Worm (Caenorhabditis elegans) whole organism, L4 larva: Measurements from ENCODE around the gene cutl-23.

Experiments
- F37D6.2 ChIP-seq: sonication (generic microtip); optimal IDR thresholded peaks from 2 replicates; lab custom pipeline; 2016; ENCODE audit warnings: mild to moderate bottlenecking, missing genetic modification characterization, missing compliant biosample characterization
- F49E8.2 ChIP-seq: sonication (generic microtip); optimal IDR thresholded peaks from 2 replicates; lab custom pipeline; 2016; ENCODE audit warnings: missing compliant biosample characterization, mild to moderate bottlenecking, missing genetic modification characterization, borderline replicate concordance
- T26A8.4 ChIP-seq: fragments of 200-800 bp; sonication (Bioruptor generic); IDR thresholded peaks from 2 replicates; pipeline ENCODE4 v1.3.6; 2022; ENCODE audit warnings: missing genetic modification characterization, missing compliant biosample characterization
- ZK337.2 ChIP-seq: fragments of 200-800 bp; sonication (Bioruptor generic); IDR thresholded peaks from 2 replicates; pipeline ENCODE4 v1.3.6; 2022; ENCODE audit warnings: missing genetic modification reagents, missing genetic modification characterization, missing compliant biosample characterization
- arid-1 ChIP-seq: fragments of 200-800 bp; sonication (Bioruptor generic); conservative IDR thresholded peaks from 2 replicates; pipeline ENCODE4 v1.3.6; 2022; ENCODE audit warnings: missing genetic modification reagents, missing genetic modification characterization, missing compliant biosample characterization
- ceh-20 ChIP-seq: fragments of 200-800 bp; sonication (Bioruptor generic); IDR thresholded peaks from 2 replicates; pipeline ENCODE4 v1.3.6; 2022; ENCODE audit warnings: missing genetic modification reagents, missing genetic modification characterization, missing compliant biosample characterization
- ceh-32 ChIP-seq: sonication (generic microtip); optimal IDR thresholded peaks from 2 replicates; lab custom pipeline; 2016; ENCODE audit warnings: mild to moderate bottlenecking, missing genetic modification characterization, missing compliant biosample characterization; ENCODE audit not compliant: poor library complexity
- ceh-82 ChIP-seq: sonication (generic microtip); optimal IDR thresholded peaks from 2 replicates; lab custom pipeline; 2017; ENCODE audit warnings: missing biosample characterization, missing genetic modification characterization
- daf-16 ChIP-seq, 3 experiments: sonication (generic microtip); optimal IDR thresholded peaks; 2 replicates each; lab custom pipeline; 2016 to 2017; ENCODE audit warnings: missing genetic modification characterization in 3 of 3, missing genetic modification reagents in 3 of 3, mild to moderate bottlenecking in 2 of 3, missing compliant biosample characterization in 2 of 3, missing biosample characterization in 1 of 3, moderate library complexity in 1 of 3
- dmd-6 ChIP-seq: fragments of 200-800 bp; sonication (Bioruptor generic); IDR thresholded peaks from 2 replicates; pipeline ENCODE4 v1.3.6; 2022; ENCODE audit warnings: missing genetic modification reagents, missing genetic modification characterization, missing compliant biosample characterization
- dmd-9 ChIP-seq: fragments of 200-800 bp; sonication (Bioruptor generic); IDR thresholded peaks from 2 replicates; pipeline ENCODE4 v1.3.6; 2022; ENCODE audit warnings: missing genetic modification reagents, missing genetic modification characterization, missing compliant biosample characterization
- dve-1 ChIP-seq: sonication (generic microtip); optimal IDR thresholded peaks from 2 replicates; lab custom pipeline; 2017; ENCODE audit warnings: antibody characterized with exemption, mild to moderate bottlenecking, missing genetic modification characterization, missing compliant biosample characterization; ENCODE audit not compliant: insufficient read depth
- egl-43 ChIP-seq: fragments of 200-800 bp; sonication (Bioruptor generic); IDR thresholded peaks from 2 replicates; pipeline ENCODE4 v1.3.6; 2022; ENCODE audit warnings: missing genetic modification reagents, missing genetic modification characterization, missing compliant biosample characterization
- fos-1 ChIP-seq: fragments of 150-350 bp; optimal IDR thresholded peaks from 2 replicates; lab custom pipeline; 2014; ENCODE audit warnings: missing biosample characterization, missing genetic modification characterization
- hlh-30 ChIP-seq: sonication (generic microtip); optimal IDR thresholded peaks from 2 replicates; lab custom pipeline; 2017; ENCODE audit warnings: antibody characterized with exemption, mild to moderate bottlenecking, missing genetic modification characterization, missing compliant biosample characterization; ENCODE audit not compliant: insufficient read depth
- lim-7 ChIP-seq: fragments of 200-800 bp; sonication (Bioruptor generic); IDR thresholded peaks from 2 replicates; pipeline ENCODE4 v1.3.6; 2022; ENCODE audit warnings: missing genetic modification characterization, missing compliant biosample characterization
- lin-1 ChIP-seq: fragments of 200-800 bp; sonication (Bioruptor generic); IDR thresholded peaks from 2 replicates; pipeline ENCODE4 v1.3.6; 2022; ENCODE audit warnings: missing genetic modification reagents, missing genetic modification characterization, missing compliant biosample characterization
- lin-29 ChIP-seq: fragments of 200-800 bp; sonication (Bioruptor generic); IDR thresholded peaks from 2 replicates; pipeline ENCODE4 v1.3.6; 2022; ENCODE audit warnings: missing genetic modification reagents, missing genetic modification characterization, missing compliant biosample characterization
- lir-3 ChIP-seq: sonication (generic microtip); optimal IDR thresholded peaks from 2 replicates; lab custom pipeline; 2016; ENCODE audit warnings: mild to moderate bottlenecking, missing genetic modification characterization, missing compliant biosample characterization
- lsy-2 ChIP-seq, 2 experiments: fragments of 150-350 bp in 1 of 2; sonication (generic microtip) in 1 of 2; optimal IDR thresholded peaks; 2 replicates each; lab custom pipeline; 2014 to 2017; ENCODE audit warnings: missing biosample characterization in 2 of 2, missing genetic modification characterization in 2 of 2
- madf-5 ChIP-seq, 2 experiments: fragments of 200-800 bp; sonication (Bioruptor generic); IDR thresholded peaks; 2 replicates each; pipeline ENCODE4 v1.3.6; 2022; ENCODE audit warnings: missing compliant biosample characterization in 2 of 2, missing genetic modification characterization in 2 of 2
- mep-1 ChIP-seq: fragments of 150-350 bp; sonication (generic microtip); optimal IDR thresholded peaks from 3 replicates; lab custom pipeline; 2014; ENCODE audit warnings: missing biosample characterization, missing genetic modification characterization
- mxl-2 ChIP-seq: fragments of 200-800 bp; sonication (Bioruptor generic); conservative IDR thresholded peaks from 2 replicates; pipeline ENCODE4 v1.3.6; 2022; ENCODE audit warnings: missing genetic modification reagents, missing genetic modification characterization, missing compliant biosample characterization
- mxl-3 ChIP-seq: fragments of 200-800 bp; sonication (Bioruptor generic); optimal IDR thresholded peaks from 2 replicates; lab custom pipeline; 2018; ENCODE audit warnings: mild to moderate bottlenecking, missing genetic modification characterization, missing compliant biosample characterization
- nhr-10 ChIP-seq: fragments of 150-350 bp; optimal IDR thresholded peaks from 2 replicates; lab custom pipeline; 2014; ENCODE audit warnings: missing biosample characterization, missing genetic modification characterization
- nhr-102 ChIP-seq: sonication (generic microtip); optimal IDR thresholded peaks from 2 replicates; lab custom pipeline; 2016; ENCODE audit warnings: mild to moderate bottlenecking, missing genetic modification characterization, moderate library complexity, missing compliant biosample characterization
- nhr-237 ChIP-seq: sonication (generic microtip); optimal IDR thresholded peaks from 2 replicates; lab custom pipeline; 2017; ENCODE audit warnings: missing biosample characterization, missing genetic modification characterization
- nhr-25 ChIP-seq: sonication (generic microtip); optimal IDR thresholded peaks from 2 replicates; lab custom pipeline; 2017; ENCODE audit warnings: missing genetic modification characterization, mild to moderate bottlenecking, missing compliant biosample characterization, antibody characterized with exemption, moderate library complexity, borderline replicate concordance; ENCODE audit not compliant: insufficient read depth
- nhr-28 ChIP-seq: fragments of 150-350 bp; optimal IDR thresholded peaks from 2 replicates; lab custom pipeline; 2014; ENCODE audit warnings: missing biosample characterization, missing genetic modification characterization
- nhr-41 ChIP-seq: fragments of 200-800 bp; sonication (Bioruptor generic); IDR thresholded peaks from 2 replicates; pipeline ENCODE4 v1.3.6; 2022; ENCODE audit warnings: missing genetic modification reagents, missing genetic modification characterization, missing compliant biosample characterization
- nhr-42 ChIP-seq: fragments of 200-800 bp; sonication (Bioruptor generic); IDR thresholded peaks from 2 replicates; pipeline ENCODE4 v1.3.6; 2022; ENCODE audit warnings: missing genetic modification characterization, missing compliant biosample characterization
- nhr-77 ChIP-seq: fragments of 150-350 bp; optimal IDR thresholded peaks from 2 replicates; lab custom pipeline; 2014; ENCODE audit warnings: missing biosample characterization, missing genetic modification characterization
- pha-4 ChIP-seq, 2 experiments: fragments of 150-350 bp in 1 of 2; fragments of 200-800 bp in 1 of 2; sonication (Bioruptor generic) in 1 of 2; IDR thresholded peaks in 1 of 2; optimal IDR thresholded peaks in 1 of 2; 2 replicates each; pipeline versions ENCODE4 v1.3.6 to Lab custom; 2014 to 2022; ENCODE audit warnings: missing genetic modification characterization in 2 of 2, missing genetic modification reagents in 2 of 2, missing biosample characterization in 1 of 2, missing compliant biosample characterization in 1 of 2
- pqm-1 ChIP-seq: sonication (generic microtip); optimal IDR thresholded peaks from 2 replicates; lab custom pipeline; 2017; ENCODE audit warnings: missing biosample characterization, missing genetic modification characterization
- tra-1 ChIP-seq: fragments of 200-800 bp; sonication (Bioruptor generic); IDR thresholded peaks from 2 replicates; pipeline ENCODE4 v1.3.6; 2022; ENCODE audit warnings: missing genetic modification reagents, missing genetic modification characterization, missing compliant biosample characterization
- zag-1 ChIP-seq: fragments of 150-350 bp; optimal IDR thresholded peaks from 2 replicates; lab custom pipeline; 2014; ENCODE audit warnings: missing biosample characterization, missing genetic modification characterization
- zfp-2 ChIP-seq: sonication (generic microtip); optimal IDR thresholded peaks from 2 replicates; lab custom pipeline; 2016; ENCODE audit warnings: mild to moderate bottlenecking, missing genetic modification characterization, missing compliant biosample characterization
- zip-2 ChIP-seq: fragments of 150-350 bp; optimal IDR thresholded peaks from 2 replicates; lab custom pipeline; 2014; ENCODE audit warnings: missing biosample characterization, missing genetic modification characterization

Gene cutl-23

DNA sequence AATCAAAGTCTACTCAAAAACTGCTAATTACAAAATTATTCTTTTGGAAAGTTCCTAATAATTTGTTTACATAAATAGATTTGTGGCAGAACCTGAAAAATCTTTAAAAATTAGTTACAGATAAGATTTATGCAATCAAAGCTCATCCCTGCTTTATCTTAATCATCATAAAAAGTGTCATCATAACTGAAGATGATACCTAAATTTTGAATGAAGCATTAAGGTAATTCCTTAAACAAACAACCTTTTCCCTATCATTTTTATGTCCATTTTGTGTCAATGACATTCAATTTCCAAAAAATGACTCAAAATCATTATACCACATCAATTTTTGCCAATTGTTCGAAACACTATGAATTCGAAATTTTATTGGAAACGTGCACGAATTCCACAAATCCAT lies 32.3 kb upstream of the cutl-23 start, which contains the start of gene B0244.6:
B0244.6 (plus strand) TSS at position 301 of the 400 bp plus-strand sequence.
- TF ChIP-seq nhr-237 (tag; lab: Kevin White, UChicago), result no peak
- TF ChIP-seq dve-1 (tag; lab: Kevin White, UChicago), result peak; percentile 10
- TF ChIP-seq mxl-3, result no peak
- no peak for TF ChIP-seq dmd-6 (GFP tag; lab: Robert Waterston, UW)
- no peak for TF ChIP-seq nhr-77 (tag; lab: Kevin White, UChicago)

DNA sequence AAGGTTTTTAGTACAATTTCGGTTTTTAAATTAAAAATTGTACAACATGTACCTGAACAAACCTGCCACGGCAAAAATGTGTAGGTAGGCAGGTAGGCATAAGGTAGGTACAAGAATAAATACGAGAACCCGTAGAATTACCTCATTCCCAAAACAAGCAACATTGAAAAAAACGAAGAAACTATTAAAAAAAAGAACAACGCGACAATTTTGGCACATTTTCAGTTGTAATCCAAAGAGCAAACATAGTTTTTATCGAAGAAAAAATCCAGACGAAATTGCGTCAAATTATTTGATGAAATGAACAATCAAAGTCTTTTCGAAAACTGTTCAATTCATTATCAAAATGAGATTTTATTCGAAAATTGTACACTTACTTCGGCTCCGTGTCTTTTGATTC lies 29.3 kb upstream of the cutl-23 start, which contains the start of gene B0244.16:
B0244.16 (plus strand) TSS at position 301 of the 400 bp plus-strand sequence.
- no peak for TF ChIP-seq mxl-2
- no peak for TF ChIP-seq nhr-41
- TF ChIP-seq T26A8.4 (GFP tag; lab: Robert Waterston, UW), result no peak
- TF ChIP-seq ceh-32, result no peak
- TF ChIP-seq nhr-237 (tag; lab: Kevin White, UChicago), result no peak
- TF ChIP-seq nhr-10 (tag; lab: Kevin White, UChicago), result no peak
- TF ChIP-seq lin-1 (GFP tag; lab: Robert Waterston, UW), result no peak
- no peak for TF ChIP-seq zip-2 (tag; lab: Kevin White, UChicago)
- no peak for TF ChIP-seq lin-29 (GFP tag; lab: Robert Waterston, UW)
- no peak for TF ChIP-seq nhr-102 (tag; lab: Kevin White, UChicago)
- no peak for TF ChIP-seq fos-1
- no peak for TF ChIP-seq mep-1
- TF ChIP-seq ceh-82 (tag; lab: Kevin White, UChicago), result no peak
- TF ChIP-seq ceh-20 (GFP tag; lab: Robert Waterston, UW), result no peak

DNA sequence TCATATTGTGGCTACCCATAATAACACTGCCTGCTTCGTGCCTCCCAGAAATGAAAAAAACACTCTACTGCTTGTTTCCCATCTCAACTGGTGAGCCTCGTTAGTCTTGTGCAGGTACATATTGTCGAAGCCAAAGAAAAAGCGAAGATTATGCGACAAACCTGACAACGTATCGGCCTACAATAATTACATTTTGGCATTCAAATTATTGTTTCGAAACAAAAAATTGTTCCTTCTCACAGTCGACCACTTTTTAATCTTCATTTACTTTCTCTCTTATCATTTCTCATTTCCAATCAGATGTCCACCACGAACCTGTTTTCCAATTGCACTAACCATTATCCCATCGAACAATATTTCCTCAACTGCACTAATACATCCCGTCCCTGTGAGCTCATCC lies 26.9 kb upstream of the cutl-23 start, which contains the start of gene B0244.15:
B0244.15 (plus strand) TSS at position 301 of the 400 bp plus-strand sequence.
- TF ChIP-seq dmd-6 (GFP tag; lab: Robert Waterston, UW) (no peak), tra-1 (GFP tag; lab: Robert Waterston, UW) (no peak), pqm-1 (tag; lab: Kevin White, UChicago) (no peak), nhr-25 (tag; lab: Kevin White, UChicago) (no peak), arid-1 (GFP tag; lab: Robert Waterston, UW) (no peak), egl-43 (GFP tag; lab: Robert Waterston, UW) (no peak), madf-5 (GFP tag; IDR thresholded peaks at IDR 0.05; lab: Robert Waterston, UW) (no peak), nhr-41 (no peak), F37D6.2 (tag; lab: Kevin White, UChicago) (no peak), lsy-2 (tag; optimal IDR thresholded peaks at IDR 0.05; lab: Kevin White, UChicago) (no peak)
- TF ChIP-seq, all 104 proteins: peak for 0

ce11 chrIII:5744579-5744978 lies 25.4 kb upstream of the cutl-23 start, which contains the start of gene B0244.5:
B0244.5 (plus strand) TSS chrIII:5744879.
- TF ChIP-seq lir-3 (tag; lab: Kevin White, UChicago) (no peak), madf-5 (GFP tag; IDR thresholded peaks at IDR 0.05; lab: Robert Waterston, UW) (no peak), nhr-28 (tag; lab: Kevin White, UChicago) (no peak), hlh-30 (tag; lab: Kevin White, UChicago) (no peak)
- TF ChIP-seq, all 104 proteins: peak for 0

DNA sequence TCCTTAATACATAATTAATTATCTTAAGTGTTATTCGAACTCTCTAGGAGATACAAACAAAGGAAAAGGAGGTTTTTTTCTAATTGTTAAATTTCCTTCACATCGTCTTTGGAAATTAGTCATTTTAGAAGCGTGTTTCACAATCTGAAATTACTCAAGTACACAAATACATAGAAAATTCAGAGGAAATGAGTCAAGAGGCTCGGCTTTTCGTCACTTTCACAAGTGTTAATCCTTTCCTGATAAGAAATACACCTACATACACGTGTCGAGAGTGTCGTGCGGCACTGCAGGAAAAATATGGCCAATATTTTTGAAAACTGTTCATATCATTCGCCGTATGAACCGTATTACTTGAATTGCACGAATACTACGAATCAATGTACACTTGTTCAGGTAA lies 22.8 kb upstream of the cutl-23 start, which contains the start of gene B0244.4:
B0244.4 (plus strand) TSS at position 301 of the 400 bp plus-strand sequence.
- no peak for TF ChIP-seq ZK337.2
- TF ChIP-seq daf-16 (GFP tag; optimal IDR thresholded peaks at IDR 0.05; lab: Kevin White, UChicago), result no peak
- TF ChIP-seq daf-16 (tag; optimal IDR thresholded peaks at IDR 0.05; lab: Kevin White, UChicago), result no peak
- TF ChIP-seq F49E8.2 (tag; lab: Kevin White, UChicago), result no peak
- no peak for TF ChIP-seq zfp-2 (tag; lab: Kevin White, UChicago)
- TF ChIP-seq pha-4 (GFP tag; IDR thresholded peaks at IDR 0.05; lab: Robert Waterston, UW), result no peak
- TF ChIP-seq pha-4 (tag; optimal IDR thresholded peaks at IDR 0.05; lab: Kevin White, UChicago), result no peak
- TF ChIP-seq nhr-102 (tag; lab: Kevin White, UChicago), result no peak
- TF ChIP-seq zag-1, result no peak
- no peak for TF ChIP-seq dmd-9 (GFP tag; lab: Robert Waterston, UW)
- TF ChIP-seq lim-7 (GFP tag; lab: Robert Waterston, UW), result no peak
- no peak for TF ChIP-seq nhr-42 (GFP tag; lab: Robert Waterston, UW)
- no peak for TF ChIP-seq nhr-10 (tag; lab: Kevin White, UChicago)
